Worm (Caenorhabditis elegans): ENCODE results near the gene plc-3.

- TF ChIP-seq hsf-1 (GFP tag; IDR thresholded peaks at IDR 0.05) (no peak), dpl-1 (GFP tag; optimal IDR thresholded peaks at IDR 0.05) (no peak), madf-6 (GFP tag; IDR thresholded peaks at IDR 0.05) (no peak), hlh-26 (GFP tag; conservative IDR thresholded peaks at IDR 0.05) (no peak), F49E8.2 (tag; optimal IDR thresholded peaks at IDR 0.05; ENCODE audit: insufficient read depth) (no peak), egrh-3 (GFP tag; IDR thresholded peaks at IDR 0.05) (no peak), rpc-1 (optimal IDR thresholded peaks at IDR 0.05) (no peak), rpc-1 (tag; optimal IDR thresholded peaks at IDR 0.05) (no peak), nhr-90 (tag; optimal IDR thresholded peaks at IDR 0.05) (no peak), Y53G8AR.9 (GFP tag; conservative IDR thresholded peaks at IDR 0.05) (no peak)
Measured at ce11 chrII:10202275-10202674, 20.4 kb upstream of the plc-3 start.
